Worm (Caenorhabditis elegans) whole organism, early embryonic: ENCODE results near the gene let-767.

Experiments used
- B0310.2 ChIP-seq: sonication (generic microtip); optimal IDR thresholded peaks from 2 replicates; lab custom pipeline; 2016; ENCODE audit warnings: mild to moderate bottlenecking, missing genetic modification characterization, missing compliant biosample characterization
- ama-1 ChIP-seq: fragments of 150-350 bp; optimal IDR thresholded peaks from 2 replicates; lab custom pipeline; 2014
- ceh-13 ChIP-seq: fragments of 200-800 bp; sonication (Bioruptor generic); optimal IDR thresholded peaks from 2 replicates; lab custom pipeline; 2018; ENCODE audit warnings: mild to moderate bottlenecking, missing genetic modification characterization, missing compliant biosample characterization
- flt-1 ChIP-seq: fragments of 200-800 bp; sonication (Bioruptor generic); IDR thresholded peaks from 2 replicates; pipeline ENCODE4 v1.3.6; 2022; ENCODE audit warnings: missing genetic modification characterization, missing compliant biosample characterization
- hmbx-1 ChIP-seq: sonication (generic microtip); optimal IDR thresholded peaks from 2 replicates; lab custom pipeline; 2016; ENCODE audit warnings: mild to moderate bottlenecking, missing genetic modification characterization, missing compliant biosample characterization
- hnd-1 ChIP-seq: sonication (generic microtip); optimal IDR thresholded peaks from 2 replicates; lab custom pipeline; 2016; ENCODE audit warnings: missing genetic modification characterization, missing compliant biosample characterization
- scrt-1 ChIP-seq: fragments of 200-800 bp; sonication (Bioruptor generic); IDR thresholded peaks from 2 replicates; pipeline ENCODE4 v1.3.6; 2022; ENCODE audit warnings: missing genetic modification characterization, missing compliant biosample characterization
- tra-4 ChIP-seq: sonication (generic microtip); optimal IDR thresholded peaks from 2 replicates; lab custom pipeline; 2017; ENCODE audit warnings: missing genetic modification characterization, missing compliant biosample characterization

DNA sequence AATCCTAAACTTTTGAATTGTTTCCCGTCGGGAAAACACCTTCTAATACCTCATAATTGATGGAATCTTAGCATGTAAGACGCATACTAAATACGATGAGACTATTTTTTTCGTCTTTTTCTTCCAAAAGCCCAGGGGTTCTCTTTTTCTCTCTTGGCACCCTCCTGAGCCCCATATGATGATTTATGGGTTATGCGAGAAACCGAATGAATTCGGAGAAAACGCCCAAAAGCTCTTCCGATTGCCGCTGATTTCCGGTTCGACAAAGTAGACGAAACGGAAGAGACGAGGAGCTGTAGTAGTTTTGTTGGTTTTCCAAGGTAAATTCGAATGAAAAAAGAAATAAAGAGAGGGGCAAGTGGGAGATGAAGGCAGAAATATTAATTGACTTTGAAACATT lies 28.3 kb downstream of the let-767 start:
- TF ChIP-seq ama-1 (no peak), flt-1 (no peak), hnd-1 (tag; lab: Kevin White, UChicago) (no peak), tra-4 (tag; lab: Kevin White, UChicago) (no peak), scrt-1 (no peak), hmbx-1 (no peak), ceh-13 (GFP tag; lab: Kevin White, UChicago) (no peak), B0310.2 (tag; lab: Kevin White, UChicago) (no peak)
